Worm (Caenorhabditis elegans) whole organism, dauer: ENCODE results near the gene cld-9.

Experiments
- unc-62 ChIP-seq: sonication (generic microtip); optimal IDR thresholded peaks from 2 replicates; lab custom pipeline; 2017; ENCODE audit warnings: missing biosample characterization, missing genetic modification reagents, missing genetic modification characterization

Gene cld-9

DNA sequence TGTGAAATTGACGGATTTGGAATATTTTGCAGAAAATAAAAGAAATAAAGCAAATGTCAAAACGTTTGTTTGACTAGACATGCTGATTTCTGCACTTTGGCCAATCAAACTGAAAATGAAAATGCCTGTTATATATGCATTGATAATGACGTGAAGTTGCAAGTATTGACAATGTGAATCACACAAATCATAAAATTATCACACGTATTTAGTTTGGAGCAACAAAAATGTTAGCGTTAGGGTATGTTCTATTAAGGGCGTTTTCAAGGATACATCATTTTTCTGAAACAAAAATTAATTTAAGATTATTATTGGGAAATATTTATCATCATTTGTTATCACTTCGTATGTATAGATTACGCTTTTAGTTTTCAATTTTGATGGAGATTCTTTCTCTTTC, at the start of gene cld-9:
cld-9 (minus strand) TSS at position 81 of the 400 bp plus-strand sequence.
- TF ChIP-seq unc-62 (GFP tag; lab: Kevin White, UChicago): no peak

- no peak for TF ChIP-seq unc-62 (GFP tag; lab: Kevin White, UChicago)
Measured at ce11 chrV:13799190-13799589, 47.5 kb upstream of the cld-9 start.

DNA sequence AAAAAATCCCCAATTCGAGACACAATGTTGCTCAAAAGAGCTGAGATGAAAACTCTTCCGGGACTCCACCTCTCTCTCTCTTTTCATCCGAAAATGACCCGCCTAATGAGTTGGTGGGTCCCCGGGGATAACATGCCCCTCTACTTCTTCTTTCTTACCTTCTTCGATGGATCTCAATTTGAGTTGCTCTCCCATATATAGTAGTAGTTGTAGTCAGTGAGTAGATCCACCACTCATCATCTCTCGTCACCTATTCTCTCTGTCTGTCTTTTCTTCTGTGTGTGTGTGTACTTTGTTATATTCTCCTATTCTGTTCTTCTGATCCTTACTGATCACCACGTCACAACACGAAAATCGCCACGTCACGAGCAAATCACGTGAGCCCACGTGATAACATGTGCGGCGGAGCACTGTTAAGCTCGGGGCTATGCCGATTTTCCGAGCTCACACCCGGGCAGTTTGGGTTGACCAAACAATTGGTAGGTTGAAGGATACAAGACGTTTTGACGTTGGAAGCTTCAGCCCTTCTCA, 44.6 kb upstream of the cld-9 start, which contains the start of gene twk-32:
twk-32 (plus strand) TSS at position 396 of the 531 bp plus-strand sequence.
- TF ChIP-seq unc-62 (GFP tag; lab: Kevin White, UChicago): no peak

- no peak for TF ChIP-seq unc-62 (GFP tag; lab: Kevin White, UChicago)
Measured at ce11 chrV:13794046-13794445, 42.4 kb upstream of the cld-9 start.

DNA sequence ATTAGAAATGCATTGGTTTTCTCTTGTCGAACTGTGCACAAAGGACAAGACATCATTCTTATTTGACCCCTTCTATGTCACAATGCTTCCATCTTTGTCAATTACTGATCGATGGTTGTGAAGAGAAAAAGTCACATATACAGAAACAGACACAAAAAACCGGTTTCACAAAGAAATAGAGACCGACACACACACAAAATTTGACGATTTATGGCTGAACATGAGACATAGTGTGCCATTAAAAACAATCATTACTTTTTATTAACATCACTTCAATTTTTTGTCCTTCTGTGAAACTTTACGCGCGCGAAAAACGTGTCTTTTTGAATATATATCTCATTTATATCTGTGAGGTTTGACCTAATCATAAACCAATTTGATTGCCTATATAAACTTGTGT, 38.9 kb upstream of the cld-9 start:
- no peak for TF ChIP-seq unc-62 (GFP tag; lab: Kevin White, UChicago)

ce11 chrV:13790117-13790516, 38.4 kb upstream of the cld-9 start:
- no peak for TF ChIP-seq unc-62 (GFP tag; lab: Kevin White, UChicago)

- TF ChIP-seq unc-62 (GFP tag; lab: Kevin White, UChicago): no peak
Measured at ce11 chrV:13789362-13789761, 37.7 kb upstream of the cld-9 start.

ce11 chrV:13787948-13788681, 36.4 kb upstream of the cld-9 start:
- TF ChIP-seq unc-62 (GFP tag; lab: Kevin White, UChicago): no peak

DNA sequence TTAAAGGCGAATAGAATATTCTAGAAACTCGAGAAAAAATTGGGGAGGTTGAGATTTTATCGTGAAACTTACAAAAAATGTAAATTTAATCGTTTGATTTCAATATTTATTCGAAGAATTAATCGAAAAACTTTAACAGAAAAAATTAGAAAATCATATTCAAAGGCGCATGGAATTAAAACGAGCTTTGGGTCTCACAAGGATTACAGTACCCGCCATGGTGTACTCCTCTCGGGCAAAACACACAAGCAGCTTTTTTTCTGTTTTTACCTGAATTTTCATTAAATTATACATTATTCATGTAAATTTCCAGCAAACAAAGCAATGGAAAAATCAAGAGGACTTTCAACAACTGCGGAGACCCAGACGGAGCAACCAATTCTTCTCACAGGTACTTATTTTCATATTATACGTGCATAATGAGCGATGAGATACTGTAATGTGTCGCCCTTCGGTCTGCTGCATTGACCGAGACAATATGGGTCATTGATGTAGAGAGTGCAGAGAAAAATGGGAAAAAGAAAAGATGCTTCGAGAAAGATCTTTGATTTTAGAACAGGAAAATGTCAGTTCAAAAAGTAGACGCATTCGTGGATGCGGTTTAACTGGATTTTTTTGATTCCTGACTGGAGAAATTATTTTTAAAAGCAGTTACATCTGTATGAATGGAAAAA, 35.7 kb upstream of the cld-9 start, which contains the start of the genes F53C11.4 and F53C11.5:
F53C11.4 (minus strand) TSS at position 128 of the 674 bp plus-strand sequence.
F53C11.5 (plus strand) TSS at position 325 of the 674 bp plus-strand sequence.
- no peak for TF ChIP-seq unc-62 (GFP tag; lab: Kevin White, UChicago)

DNA sequence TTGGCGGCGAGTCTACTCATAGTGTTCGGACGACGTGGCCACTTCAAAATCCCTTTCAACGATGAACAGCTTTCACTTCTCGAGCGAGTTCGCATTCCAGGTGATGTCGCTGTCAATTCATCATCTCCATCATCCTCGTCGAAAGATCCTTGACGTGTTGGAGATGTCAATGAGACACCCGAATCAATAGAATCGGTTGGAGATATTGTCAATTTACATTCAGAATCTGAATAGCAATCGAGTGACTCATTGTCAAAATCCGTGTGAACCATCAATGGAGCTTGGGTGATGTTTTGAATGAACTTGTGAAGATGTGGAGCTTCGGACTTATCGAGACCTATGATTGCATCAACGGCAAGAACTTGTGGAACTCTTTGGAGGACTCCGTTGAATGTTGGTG, 34.1 kb upstream of the cld-9 start:
- TF ChIP-seq unc-62 (GFP tag; lab: Kevin White, UChicago): no peak

DNA sequence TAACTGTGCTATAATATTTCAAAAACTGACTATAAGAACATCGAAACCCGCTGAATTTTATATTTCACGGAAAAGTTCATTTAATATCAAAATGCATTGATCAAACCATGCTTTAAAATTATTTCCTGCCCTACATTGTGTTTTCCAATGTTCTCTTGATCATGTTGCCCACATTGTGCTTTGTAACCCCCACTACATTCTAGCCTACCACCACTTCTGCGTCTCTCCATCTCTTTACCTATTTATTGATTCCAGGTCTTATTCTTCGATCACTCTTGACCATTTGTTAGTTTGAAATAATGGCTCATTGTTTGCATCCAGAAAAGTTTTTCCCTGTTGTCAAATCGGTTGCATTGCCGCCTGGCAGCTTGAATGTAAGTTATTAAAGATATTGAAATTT, 30.5 kb upstream of the cld-9 start, which contains the start of gene decr-1.1:
decr-1.1 (plus strand) TSS at position 210 of the 400 bp plus-strand sequence.
- no peak for TF ChIP-seq unc-62 (GFP tag; lab: Kevin White, UChicago)

- no peak for TF ChIP-seq unc-62 (GFP tag; lab: Kevin White, UChicago)
Measured at ce11 chrV:13780902-13781301, 29.2 kb upstream of the cld-9 start.

DNA sequence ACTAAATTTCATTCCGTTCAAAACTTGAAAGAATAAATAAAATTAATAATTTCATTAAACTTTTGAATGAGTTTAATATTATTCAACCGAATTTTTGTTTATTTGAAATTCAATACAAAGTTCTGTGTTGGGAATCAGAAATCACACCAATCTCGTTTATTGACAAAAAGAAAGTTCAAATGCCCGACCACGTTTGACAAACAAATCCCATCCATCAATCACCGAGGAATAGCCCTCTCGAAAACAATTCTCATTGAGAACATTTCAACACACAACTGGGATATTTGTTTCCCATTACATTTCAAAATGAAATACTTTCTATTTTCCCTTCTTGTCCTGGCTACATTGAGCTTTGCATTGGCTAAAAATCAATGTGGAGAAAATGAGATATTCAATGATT, 26.2 kb upstream of the cld-9 start, which contains the start of gene F53C11.9:
F53C11.9 (plus strand) TSS at position 159 of the 400 bp plus-strand sequence.
- no peak for TF ChIP-seq unc-62 (GFP tag; lab: Kevin White, UChicago)

ce11 chrV:13775529-13775928, 23.8 kb upstream of the cld-9 start, which contains the start of gene F53C11.1:
Gene F53C11.1, plus strand, starts transcription at chrV:13775796.
- no peak for TF ChIP-seq unc-62 (GFP tag; lab: Kevin White, UChicago)

DNA sequence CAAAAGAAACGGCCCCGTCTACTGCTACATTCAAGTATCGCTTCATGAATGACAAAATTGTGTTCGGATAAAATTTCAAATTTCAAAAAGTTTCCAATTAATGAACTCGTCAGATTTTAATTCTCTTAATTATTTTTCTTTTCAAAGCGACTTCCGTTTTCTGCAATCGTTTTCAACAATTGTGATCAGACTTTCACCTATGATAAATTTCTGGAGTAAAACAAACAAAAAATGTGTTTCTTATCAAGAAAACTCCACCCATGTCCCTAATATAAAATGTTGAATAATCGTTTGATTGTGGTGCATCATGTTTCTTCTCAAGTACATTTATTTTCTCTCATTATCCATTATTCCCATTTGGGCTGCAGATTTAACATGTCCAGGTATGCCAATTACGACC, 19.5 kb upstream of the cld-9 start, which contains the start of gene F20G2.5:
F20G2.5 (plus strand) TSS at position 301 of the 400 bp plus-strand sequence.
- TF ChIP-seq unc-62 (GFP tag; lab: Kevin White, UChicago): no peak

DNA sequence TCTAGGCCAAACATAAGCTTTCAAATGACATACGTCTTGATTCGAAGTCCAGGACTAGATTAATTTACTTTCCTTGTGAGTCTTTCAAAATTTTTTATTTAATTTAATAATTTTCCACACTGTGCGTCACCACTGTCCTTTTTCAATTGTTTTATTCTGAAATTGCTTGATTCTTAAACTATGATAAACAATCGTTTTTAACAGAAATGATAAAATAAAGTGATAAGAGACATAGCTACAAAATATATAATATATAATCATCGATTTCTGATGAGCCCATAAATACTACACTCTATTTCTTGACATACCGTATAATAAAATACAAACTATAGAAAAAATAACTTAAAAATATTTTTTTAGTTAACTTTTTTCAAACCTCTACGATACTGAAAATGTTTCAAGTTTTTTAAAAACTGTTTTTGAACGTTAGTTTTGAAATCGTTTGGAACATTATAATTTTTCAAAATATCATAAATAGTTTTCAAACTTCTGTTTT, 17.3 kb upstream of the cld-9 start, which contains the start of gene nas-24:
nas-24 (plus strand) TSS at position 446 of the 496 bp plus-strand sequence.
- TF ChIP-seq unc-62 (GFP tag; lab: Kevin White, UChicago): no peak
